Worm (Caenorhabditis elegans) whole organism, L1 larva: Measurements from ENCODE around the gene hpo-31.

Source experiments
- ama-1 ChIP-seq: fragments of 150-350 bp; optimal IDR thresholded peaks from 2 replicates; lab custom pipeline; 2014
- efl-3 ChIP-seq: fragments of 200-800 bp; sonication (Bioruptor generic); optimal IDR thresholded peaks from 2 replicates; lab custom pipeline; 2018; ENCODE audit warnings: mild to moderate bottlenecking, missing genetic modification characterization, missing compliant biosample characterization
- isw-1 ChIP-seq: fragments of 200-800 bp; sonication (Bioruptor generic); IDR thresholded peaks from 2 replicates; pipeline ENCODE4 v1.3.6; 2022; ENCODE audit warnings: missing genetic modification characterization, missing compliant biosample characterization
- lin-13 ChIP-seq: fragments of 150-350 bp; optimal IDR thresholded peaks from 2 replicates; lab custom pipeline; 2014; ENCODE audit warnings: missing biosample characterization, missing genetic modification reagents, missing genetic modification characterization
- nhr-12 ChIP-seq: sonication (generic microtip); optimal IDR thresholded peaks from 2 replicates; lab custom pipeline; 2017; ENCODE audit warnings: missing biosample characterization, missing genetic modification characterization
- snpc-4 ChIP-seq: fragments of 150-350 bp; optimal IDR thresholded peaks from 2 replicates; lab custom pipeline; 2014; ENCODE audit warnings: missing biosample characterization, missing genetic modification characterization
- unc-86 ChIP-seq: sonication (generic microtip); optimal IDR thresholded peaks from 2 replicates; lab custom pipeline; 2016; ENCODE audit warnings: missing genetic modification characterization, missing compliant biosample characterization
- zag-1 ChIP-seq: fragments of 150-350 bp; optimal IDR thresholded peaks from 2 replicates; lab custom pipeline; 2014; ENCODE audit warnings: missing biosample characterization, missing genetic modification characterization
- ztf-11 ChIP-seq, 2 experiments: sonication (generic microtip); optimal IDR thresholded peaks; 2 replicates each; lab custom pipeline; 2016 to 2017; ENCODE audit warnings: missing genetic modification characterization in 2 of 2, missing biosample characterization in 1 of 2, missing compliant biosample characterization in 1 of 2

- TF ChIP-seq unc-86 (tag; lab: Kevin White, UChicago) (no peak), snpc-4 (tag; lab: Kevin White, UChicago) (no peak), ztf-11 (tag; optimal IDR thresholded peaks at IDR 0.05; lab: Kevin White, UChicago) (no peak), nhr-12 (tag; lab: Kevin White, UChicago) (no peak), ama-1 (lab: Kevin White, UChicago) (no peak), zag-1 (no peak), isw-1 (GFP tag; lab: Robert Waterston, UW) (no peak), lin-13 (GFP tag; lab: Kevin White, UChicago) (no peak), efl-3 (GFP tag; lab: Kevin White, UChicago) (no peak)
Measured at ce11 chrV:13858906-13859305, 36.1 kb downstream of the hpo-31 start, which contains the start of gene srx-135.
